Worm (Caenorhabditis elegans) whole organism, young adult: ENCODE measurements around the gene nceh-1.

ENCODE experiments used
- Y67H2A.10 ChIP-seq: fragments of 200-800 bp; sonication (Bioruptor generic); conservative IDR thresholded peaks from 2 replicates; pipeline ENCODE4 v1.3.6; 2022; ENCODE audit warnings: missing genetic modification reagents, missing genetic modification characterization, missing compliant biosample characterization
- ama-1 ChIP-seq, 3 experiments: fragments of 150-350 bp in 1 of 3; sonication (generic microtip) in 2 of 3; optimal IDR thresholded peaks; 2 replicates each; lab custom pipeline; 2014 to 2018; ENCODE audit warnings: missing biosample characterization in 2 of 3, missing genetic modification characterization in 2 of 3, missing genetic modification reagents in 2 of 3
- ceh-58 ChIP-seq: fragments of 200-800 bp; sonication (Bioruptor generic); IDR thresholded peaks from 2 replicates; pipeline ENCODE4 v1.3.6; 2022; ENCODE audit warnings: missing genetic modification characterization, missing compliant biosample characterization
- lir-1 ChIP-seq: fragments of 200-800 bp; sonication (Bioruptor generic); conservative IDR thresholded peaks from 2 replicates; pipeline ENCODE4 v1.3.6; 2022; ENCODE audit warnings: missing genetic modification reagents, missing genetic modification characterization, missing compliant biosample characterization
- mxl-1 ChIP-seq: sonication (generic microtip); optimal IDR thresholded peaks from 2 replicates; lab custom pipeline; 2016; ENCODE audit warnings: missing genetic modification characterization, missing compliant biosample characterization

- no peak for TF ChIP-seq Y67H2A.10 (GFP tag; lab: Robert Waterston, UW)
- no peak for TF ChIP-seq ama-1 (optimal IDR thresholded peaks at IDR 0.05; lab: Kevin White, UChicago)
- no peak for TF ChIP-seq ama-1 (GFP tag; optimal IDR thresholded peaks at IDR 0.05; lab: Kevin White, UChicago)
- no peak for TF ChIP-seq lir-1 (GFP tag; lab: Robert Waterston, UW)
- no peak for TF ChIP-seq ceh-58 (GFP tag; lab: Robert Waterston, UW)
- TF ChIP-seq mxl-1 (tag; lab: Kevin White, UChicago) = no peak
Observed at ce11 chrV:19398882-19399281, 21.6 kb downstream of the nceh-1 start, which contains the start of gene C25F9.13.
